Worm (Caenorhabditis elegans) whole organism, young adult: ENCODE measurements around the gene clc-1.

Experiments
- B0336.3 ChIP-seq: fragments of 200-800 bp; sonication (Bioruptor generic); IDR thresholded peaks from 2 replicates; pipeline ENCODE4 v1.3.6; 2022; ENCODE audit warnings: missing genetic modification characterization, missing compliant biosample characterization
- C17E4.6 ChIP-seq: fragments of 200-800 bp; sonication (Bioruptor generic); IDR thresholded peaks from 2 replicates; pipeline ENCODE4 v1.3.6; 2022; ENCODE audit warnings: missing genetic modification reagents, missing genetic modification characterization, missing compliant biosample characterization
- F33H1.4 ChIP-seq: fragments of 200-800 bp; sonication (Bioruptor generic); IDR thresholded peaks from 2 replicates; pipeline ENCODE4 v1.3.6; 2022; ENCODE audit warnings: missing genetic modification reagents, missing genetic modification characterization, missing compliant biosample characterization
- F39B2.1 ChIP-seq: fragments of 200-800 bp; sonication (Bioruptor generic); IDR thresholded peaks from 2 replicates; pipeline ENCODE4 v1.3.6; 2022; ENCODE audit warnings: missing genetic modification reagents, missing genetic modification characterization, missing compliant biosample characterization
- Y79H2A.3 ChIP-seq: fragments of 200-800 bp; sonication (Bioruptor generic); conservative IDR thresholded peaks from 2 replicates; pipeline ENCODE4 v1.3.6; 2022; ENCODE audit warnings: missing genetic modification reagents, missing genetic modification characterization, missing compliant biosample characterization
- ama-1 ChIP-seq, 3 experiments: fragments of 150-350 bp in 1 of 3; sonication (generic microtip) in 2 of 3; optimal IDR thresholded peaks; 2 replicates each; lab custom pipeline; 2014 to 2018; ENCODE audit warnings: missing biosample characterization in 2 of 3, missing genetic modification characterization in 2 of 3, missing genetic modification reagents in 2 of 3
- aptf-3 ChIP-seq: fragments of 200-800 bp; sonication (Bioruptor generic); IDR thresholded peaks from 2 replicates; pipeline ENCODE4 v1.3.6; 2022; ENCODE audit warnings: missing genetic modification characterization, missing compliant biosample characterization
- bed-1 ChIP-seq: fragments of 200-800 bp; sonication (Bioruptor generic); IDR thresholded peaks from 2 replicates; pipeline ENCODE4 v1.3.6; 2022; ENCODE audit warnings: missing genetic modification reagents, missing genetic modification characterization, missing compliant biosample characterization
- ceh-91 ChIP-seq: fragments of 200-800 bp; sonication (Bioruptor generic); IDR thresholded peaks from 2 replicates; pipeline ENCODE4 v1.3.6; 2022; ENCODE audit warnings: missing genetic modification reagents, missing genetic modification characterization, missing compliant biosample characterization
- egl-44 ChIP-seq: fragments of 200-800 bp; sonication (Bioruptor generic); IDR thresholded peaks from 2 replicates; pipeline ENCODE4 v1.3.6; 2022; ENCODE audit warnings: missing genetic modification reagents, missing genetic modification characterization, missing compliant biosample characterization
- gei-17 ChIP-seq: fragments of 200-800 bp; sonication (Bioruptor generic); optimal IDR thresholded peaks from 2 replicates; lab custom pipeline; 2018; ENCODE audit warnings: mild to moderate bottlenecking, missing genetic modification characterization, missing compliant biosample characterization
- lin-54 ChIP-seq: fragments of 200-800 bp; sonication (Bioruptor generic); optimal IDR thresholded peaks from 2 replicates; lab custom pipeline; 2018; ENCODE audit warnings: mild to moderate bottlenecking, missing genetic modification characterization, missing compliant biosample characterization
- madf-3 ChIP-seq: fragments of 200-800 bp; sonication (Bioruptor generic); IDR thresholded peaks from 2 replicates; pipeline ENCODE4 v1.3.6; 2022; ENCODE audit warnings: missing genetic modification reagents, missing genetic modification characterization, missing compliant biosample characterization
- nfya-1 ChIP-seq: sonication (generic microtip); optimal IDR thresholded peaks from 2 replicates; lab custom pipeline; 2017; ENCODE audit warnings: antibody characterized with exemption, missing compliant biosample characterization, missing genetic modification characterization, borderline replicate concordance; ENCODE audit not compliant: insufficient read depth
- unc-130 ChIP-seq: sonication (generic microtip); optimal IDR thresholded peaks from 2 replicates; lab custom pipeline; 2016; ENCODE audit warnings: missing genetic modification reagents, missing genetic modification characterization, missing compliant biosample characterization
- ztf-22 ChIP-seq: fragments of 200-800 bp; sonication (Bioruptor generic); optimal IDR thresholded peaks from 2 replicates; lab custom pipeline; 2018; ENCODE audit warnings: mild to moderate bottlenecking, missing genetic modification characterization, moderate library complexity, missing compliant biosample characterization
- ztf-28 ChIP-seq: fragments of 200-800 bp; sonication (Bioruptor generic); IDR thresholded peaks from 2 replicates; pipeline ENCODE4 v1.3.6; 2022; ENCODE audit warnings: missing genetic modification reagents, missing genetic modification characterization, missing compliant biosample characterization
- ztf-6 ChIP-seq: fragments of 200-800 bp; sonication (Bioruptor generic); IDR thresholded peaks from 2 replicates; pipeline ENCODE4 v1.3.6; 2022; ENCODE audit warnings: missing genetic modification reagents, missing genetic modification characterization, missing compliant biosample characterization

The clc-1 gene

ce11 chrX:11095480-11095879 is 48.2 kb downstream of the clc-1 start (continued):
- TF ChIP-seq ceh-91 (peak; percentile 25; the same call in 1 of the 2 replicates), C17E4.6 (GFP tag; lab: Robert Waterston, UW) (peak; percentile 64; the same call in 1 of the 2 replicates), F33H1.4 (GFP tag; lab: Robert Waterston, UW) (0 out of 2 replicates have a peak, but pooled peaks have one; percentile 22), ztf-28 (0 out of 2 replicates have a peak, but pooled peaks have one; percentile 17), nfya-1 (tag; lab: Kevin White, UChicago) (no peak), B0336.3 (GFP tag; lab: Robert Waterston, UW) (peak; percentile 77; the same call in 1 of the 2 replicates), unc-130 (no peak), ama-1 (optimal IDR thresholded peaks at IDR 0.05; lab: Kevin White, UChicago) (no peak), ama-1 (GFP tag; optimal IDR thresholded peaks at IDR 0.05; lab: Kevin White, UChicago) (peak; percentile 54 to 78), ztf-22 (GFP tag; lab: Kevin White, UChicago) (peak; percentile 62), lin-54 (GFP tag; lab: Kevin White, UChicago) (peak; percentile 72), F39B2.1 (GFP tag; lab: Robert Waterston, UW) (peak; percentile 70; the same call in 1 of the 2 replicates), aptf-3 (GFP tag; lab: Robert Waterston, UW) (no peak; the same call in 1 of the 2 replicates), bed-1 (0 out of 2 replicates have a peak, but pooled peaks have one; percentile 76), ztf-6 (GFP tag; lab: Robert Waterston, UW) (peak; percentile 82; the same call in 1 of the 2 replicates), gei-17 (peak; percentile 80)

ce11 chrX:11097343-11097742 is 50.1 kb downstream of the clc-1 start:
- no peak for TF ChIP-seq madf-3 (GFP tag; lab: Robert Waterston, UW)
- no peak for TF ChIP-seq ztf-28
- TF ChIP-seq egl-44 (GFP tag; lab: Robert Waterston, UW) = no peak

- TF ChIP-seq Y79H2A.3 (GFP tag; lab: Robert Waterston, UW) = no peak
Measured at ce11 chrX:11098086-11098485, 50.8 kb downstream of the clc-1 start, which contains the start of gene W02H3.3. TSS of gene W02H3.3 (minus strand) at chrX:11098186.
